Worm (Caenorhabditis elegans): ENCODE data around the gene rnf-121.

ce11 chrIII:4186751-4187309 is 16.1 kb upstream of the rnf-121 start, which contains the start of gene lars-1:
- TF ChIP-seq dao-5 (tag; optimal IDR thresholded peaks at IDR 0.05) (no peak), W03F9.2 (tag; optimal IDR thresholded peaks at IDR 0.05) (no peak), him-1 (tag; optimal IDR thresholded peaks at IDR 0.05) (no peak)

All from whole organism, L4/young adult.